Fruit fly (Drosophila melanogaster): ENCODE data around the gene Acp24A4.

Gene Acp24A4

dm6 chr2L:3703260-3703659 lies 9.6 kb upstream of the Acp24A4 start, which contains the start of gene CG2816:
TSS of gene CG2816 (plus strand) at chr2L:3703659.
- TF ChIP-seq lola (GFP tag; optimal IDR thresholded peaks at IDR 0.05) = no peak
- peak; percentile 84 for TF ChIP-seq Jra (GFP tag; optimal IDR thresholded peaks at IDR 0.05)
- no peak for TF ChIP-seq sv (GFP tag; optimal IDR thresholded peaks at IDR 0.05)
- TF ChIP-seq Sp1 (GFP tag; optimal IDR thresholded peaks at IDR 0.05) = peak; percentile 92
- TF ChIP-seq br (GFP tag; optimal IDR thresholded peaks at IDR 0.05) = peak; percentile 93
- peak; percentile 90 for TF ChIP-seq tai (GFP tag; optimal IDR thresholded peaks at IDR 0.05)
- TF ChIP-seq Hnf4 (GFP tag; optimal IDR thresholded peaks at IDR 0.05) = peak; percentile 93
- TF ChIP-seq woc (GFP tag; optimal IDR thresholded peaks at IDR 0.05) = peak; percentile 81
- peak; percentile 58 for TF ChIP-seq sage (GFP tag; optimal IDR thresholded peaks at IDR 0.05)
- no peak for TF ChIP-seq Vsx2 (GFP tag; optimal IDR thresholded peaks at IDR 0.05; ENCODE audit: partially characterized antibody)
- peak; percentile 84 for TF ChIP-seq dmrt93B (GFP tag; optimal IDR thresholded peaks at IDR 0.05)
- TF ChIP-seq Dif (GFP tag; optimal IDR thresholded peaks at IDR 0.05; ENCODE audit: partially characterized antibody) = no peak
- no peak for TF ChIP-seq pan (optimal IDR thresholded peaks at IDR 0.05)
- TF ChIP-seq usp (GFP tag; optimal IDR thresholded peaks at IDR 0.05) = no peak
- peak; percentile 88 for TF ChIP-seq brk (GFP tag; optimal IDR thresholded peaks at IDR 0.05)
- peak; percentile 39 for TF ChIP-seq Rel (GFP tag; optimal IDR thresholded peaks at IDR 0.05)
- TF ChIP-seq Rel (tag; optimal IDR thresholded peaks at IDR 0.05) = peak; percentile 74
- peak; percentile 90 for TF ChIP-seq CG9705 (GFP tag; optimal IDR thresholded peaks at IDR 0.05)
- TF ChIP-seq N (GFP tag; optimal IDR thresholded peaks at IDR 0.05) = no peak
- no peak for TF ChIP-seq dl (GFP tag; optimal IDR thresholded peaks at IDR 0.05; ENCODE audit: insufficient read depth in 1 of 2, partially characterized antibody in 2 of 2)
- peak; percentile 78 to 94 for TF ChIP-seq foxo (GFP tag; optimal IDR thresholded peaks at IDR 0.05)
- TF ChIP-seq HLH106 (tag; optimal IDR thresholded peaks at IDR 0.05) = peak; percentile 96
- TF ChIP-seq psq (GFP tag; optimal IDR thresholded peaks at IDR 0.05) = peak; percentile 85
- TF ChIP-seq OdsH (GFP tag; optimal IDR thresholded peaks at IDR 0.05) = peak; percentile 95
- peak; percentile 25 for TF ChIP-seq jim (GFP tag; optimal IDR thresholded peaks at IDR 0.05)
- TF ChIP-seq Hr78 (GFP tag; optimal IDR thresholded peaks at IDR 0.05) = no peak
- TF ChIP-seq CrebA (GFP tag; optimal IDR thresholded peaks at IDR 0.05; ENCODE audit: borderline replicate concordance) = no peak
- TF ChIP-seq Myc (optimal IDR thresholded peaks at IDR 0.05) = peak; percentile 30
- TF ChIP-seq GATAd (GFP tag; optimal IDR thresholded peaks at IDR 0.05) = peak; percentile 88
- peak; percentile 84 for TF ChIP-seq CG32264 (GFP tag; optimal IDR thresholded peaks at IDR 0.05)
- peak; percentile 97 for TF ChIP-seq h (GFP tag; optimal IDR thresholded peaks at IDR 0.05)
- peak; percentile 98 for TF ChIP-seq ey (GFP tag; optimal IDR thresholded peaks at IDR 0.05)
- TF ChIP-seq Hr83 (GFP tag; optimal IDR thresholded peaks at IDR 0.05; ENCODE audit: poor library complexity, severe bottlenecking) = no peak
- TF ChIP-seq Abd-B (GFP tag; optimal IDR thresholded peaks at IDR 0.05) = no peak
- TF ChIP-seq Dfd (GFP tag; optimal IDR thresholded peaks at IDR 0.05) = no peak
- peak; percentile 65 for TF ChIP-seq dsf (GFP tag; optimal IDR thresholded peaks at IDR 0.05; ENCODE audit: borderline replicate concordance)
- TF ChIP-seq fru (GFP tag; optimal IDR thresholded peaks at IDR 0.05) = peak; percentile 95
- peak; percentile 85 for TF ChIP-seq Mio (GFP tag; optimal IDR thresholded peaks at IDR 0.05)
- peak; percentile 95 for TF ChIP-seq rgr (GFP tag; optimal IDR thresholded peaks at IDR 0.05)

dm6 chr2L:3701526-3701925 lies 7.8 kb upstream of the Acp24A4 start, which contains the start of gene CG43145:
TSS of gene CG43145 (plus strand) at chr2L:3701826.
- TF ChIP-seq GATAd (GFP tag; optimal IDR thresholded peaks at IDR 0.05) = no peak
- TF ChIP-seq lola (GFP tag; optimal IDR thresholded peaks at IDR 0.05) = no peak
- no peak for TF ChIP-seq N (GFP tag; optimal IDR thresholded peaks at IDR 0.05)
- no peak for TF ChIP-seq dsf (GFP tag; optimal IDR thresholded peaks at IDR 0.05; ENCODE audit: borderline replicate concordance)
- no peak for TF ChIP-seq jim (GFP tag; optimal IDR thresholded peaks at IDR 0.05)
- no peak for TF ChIP-seq psq (GFP tag; optimal IDR thresholded peaks at IDR 0.05)
- TF ChIP-seq fru (GFP tag; optimal IDR thresholded peaks at IDR 0.05) = no peak
- TF ChIP-seq br (GFP tag; optimal IDR thresholded peaks at IDR 0.05) = no peak
- TF ChIP-seq Rel (GFP tag; optimal IDR thresholded peaks at IDR 0.05) = no peak
- no peak for TF ChIP-seq Rel (tag; optimal IDR thresholded peaks at IDR 0.05)
- TF ChIP-seq woc (GFP tag; optimal IDR thresholded peaks at IDR 0.05) = no peak
- TF ChIP-seq CG32264 (GFP tag; optimal IDR thresholded peaks at IDR 0.05) = no peak
- no peak for TF ChIP-seq Hr83 (GFP tag; optimal IDR thresholded peaks at IDR 0.05; ENCODE audit: poor library complexity, severe bottlenecking)
- no peak for TF ChIP-seq brk (GFP tag; optimal IDR thresholded peaks at IDR 0.05)
- no peak for TF ChIP-seq sage (GFP tag; optimal IDR thresholded peaks at IDR 0.05)
- TF ChIP-seq h (GFP tag; optimal IDR thresholded peaks at IDR 0.05) = no peak
